Fruit fly (Drosophila melanogaster): ENCODE measurements around the gene Meics.
A peak's percentile ranks its signal among the peaks of the same experiment; 100 is the strongest.

The Meics gene

dm6 chr3L:13919794-13920631 is 44.5 kb downstream of the Meics start (continued):
- TF ChIP-seq Blimp-1 (GFP tag; optimal IDR thresholded peaks at IDR 0.05) (peak; percentile 9), CG34406 (GFP tag; optimal IDR thresholded peaks at IDR 0.05) (peak; percentile 30), spab (GFP tag; optimal IDR thresholded peaks at IDR 0.05) (peak; percentile 50), ss (GFP tag; optimal IDR thresholded peaks at IDR 0.05) (peak; percentile 35 to 63), CG11902 (GFP tag; optimal IDR thresholded peaks at IDR 0.05) (no peak), Ets96B (tag; optimal IDR thresholded peaks at IDR 0.05) (peak; percentile 70), CG16779 (tag; optimal IDR thresholded peaks at IDR 0.05) (peak; percentile 29), Gug (GFP tag; IDR thresholded peaks at IDR 0.05) (peak; percentile 37; the same call in 1 of the 2 replicates), CG7368 (GFP tag; optimal IDR thresholded peaks at IDR 0.05) (peak; percentile 6), CG6163 (GFP tag; IDR thresholded peaks at IDR 0.05) (0 out of 3 replicates have a peak, but pooled peaks have one; percentile 32), net (GFP tag; optimal IDR thresholded peaks at IDR 0.05) (peak; percentile 67), dac (GFP tag; optimal IDR thresholded peaks at IDR 0.05) (peak; percentile 46), Smox (GFP tag; optimal IDR thresholded peaks at IDR 0.05) (peak; percentile 74), Met (GFP tag; optimal IDR thresholded peaks at IDR 0.05) (peak; percentile 80), OdsH (GFP tag; optimal IDR thresholded peaks at IDR 0.05) (peak; percentile 78), topi (GFP tag; optimal IDR thresholded peaks at IDR 0.05) (peak; percentile 62), CG8319 (GFP tag; optimal IDR thresholded peaks at IDR 0.05) (peak; percentile 57), Hr38 (GFP tag; optimal IDR thresholded peaks at IDR 0.05) (no peak), eg (GFP tag; IDR thresholded peaks at IDR 0.05) (peak; percentile 18; the same call in 2 of the 3 replicates), CG31627 (GFP tag; optimal IDR thresholded peaks at IDR 0.05) (peak; percentile 57), CG6808 (GFP tag; optimal IDR thresholded peaks at IDR 0.05) (peak; percentile 48), salr (GFP tag; optimal IDR thresholded peaks at IDR 0.05) (peak in 1 of 2 experiments; percentile 76), CG11762 (GFP tag; optimal IDR thresholded peaks at IDR 0.05; ENCODE audit: insufficient read depth) (peak; percentile 70), Ets21C (GFP tag; optimal IDR thresholded peaks at IDR 0.05) (peak; percentile 59), CG10631 (GFP tag; optimal IDR thresholded peaks at IDR 0.05) (peak; percentile 77), acj6 (GFP tag; optimal IDR thresholded peaks at IDR 0.05) (peak; percentile 71), CG8632 (GFP tag; optimal IDR thresholded peaks at IDR 0.05) (peak; percentile 61), CG4318 (GFP tag; optimal IDR thresholded peaks at IDR 0.05) (peak; percentile 63), Sox102F (GFP tag; optimal IDR thresholded peaks at IDR 0.05) (peak; percentile 74), fd85E (GFP tag; optimal IDR thresholded peaks at IDR 0.05) (no peak), Hr4 (GFP tag; optimal IDR thresholded peaks at IDR 0.05) (peak; percentile 84), Eip93F (GFP tag; optimal IDR thresholded peaks at IDR 0.05) (no peak)

dm6 chr3L:13918774-13919173 is 45.7 kb downstream of the Meics start:
- no peak for TF ChIP-seq Lpt (GFP tag; optimal IDR thresholded peaks at IDR 0.05)
- no peak for TF ChIP-seq Eip93F (GFP tag; optimal IDR thresholded peaks at IDR 0.05)
- TF ChIP-seq svp (GFP tag), result peak; percentile 34
- TF ChIP-seq CG4318 (GFP tag; optimal IDR thresholded peaks at IDR 0.05), result no peak
- TF ChIP-seq Gug (GFP tag; IDR thresholded peaks at IDR 0.05), result 0 out of 2 replicates have a peak, but pooled peaks have one; percentile 18
- no peak for TF ChIP-seq CG11762 (GFP tag; optimal IDR thresholded peaks at IDR 0.05; ENCODE audit: insufficient read depth)
- TF ChIP-seq CG10669 (GFP tag; optimal IDR thresholded peaks at IDR 0.05), result peak; percentile 43
- no peak for TF ChIP-seq dac (GFP tag; optimal IDR thresholded peaks at IDR 0.05)
- TF ChIP-seq esn (GFP tag; optimal IDR thresholded peaks at IDR 0.05), result peak; percentile 8
- no peak for TF ChIP-seq CG7368 (GFP tag; optimal IDR thresholded peaks at IDR 0.05)
- peak; percentile 23 for TF ChIP-seq Met (GFP tag; optimal IDR thresholded peaks at IDR 0.05)
- TF ChIP-seq Smox (GFP tag; optimal IDR thresholded peaks at IDR 0.05), result no peak
- no peak for TF ChIP-seq CG6163 (GFP tag; IDR thresholded peaks at IDR 0.05)
- TF ChIP-seq CG1621 (tag; optimal IDR thresholded peaks at IDR 0.05), result no peak
- TF ChIP-seq ss (GFP tag; optimal IDR thresholded peaks at IDR 0.05), result peak in 1 of 2 experiments; percentile 15
- TF ChIP-seq CG34406 (GFP tag; optimal IDR thresholded peaks at IDR 0.05), result no peak
- no peak for TF ChIP-seq fd59A (GFP tag; optimal IDR thresholded peaks at IDR 0.05)
- TF ChIP-seq CG8319 (GFP tag; optimal IDR thresholded peaks at IDR 0.05), result no peak
- TF ChIP-seq CG6792 (GFP tag; optimal IDR thresholded peaks at IDR 0.05), result peak; percentile 8
- no peak for TF ChIP-seq dsx (GFP tag; optimal IDR thresholded peaks at IDR 0.05; ENCODE audit: poor library complexity, severe bottlenecking)
- peak; percentile 3 for TF ChIP-seq Sox14 (GFP tag; optimal IDR thresholded peaks at IDR 0.05)
- no peak for TF ChIP-seq cyc (GFP tag; optimal IDR thresholded peaks at IDR 0.05)
- TF ChIP-seq Sox102F (GFP tag; optimal IDR thresholded peaks at IDR 0.05), result peak; percentile 32
- TF ChIP-seq topi (GFP tag; optimal IDR thresholded peaks at IDR 0.05), result peak; percentile 6
- TF ChIP-seq CG11902 (GFP tag; optimal IDR thresholded peaks at IDR 0.05), result no peak
- TF ChIP-seq CG16779 (tag; optimal IDR thresholded peaks at IDR 0.05), result no peak
- no peak for TF ChIP-seq Hr38 (GFP tag; optimal IDR thresholded peaks at IDR 0.05)
- TF ChIP-seq CG6276 (GFP tag; optimal IDR thresholded peaks at IDR 0.05), result no peak
- no peak for TF ChIP-seq CG6854 (GFP tag; optimal IDR thresholded peaks at IDR 0.05)
- peak; percentile 21 for TF ChIP-seq OdsH (GFP tag; optimal IDR thresholded peaks at IDR 0.05)
- peak; percentile 12 for TF ChIP-seq CG8632 (GFP tag; optimal IDR thresholded peaks at IDR 0.05)
- peak; percentile 2 for TF ChIP-seq CG10631 (GFP tag; optimal IDR thresholded peaks at IDR 0.05)
- TF ChIP-seq CG3919 (GFP tag; optimal IDR thresholded peaks at IDR 0.05), result peak; percentile 14
